Worm (Caenorhabditis elegans) whole organism, dauer: Measurements from ENCODE around the gene fbxb-22.

ENCODE experiments used
- unc-62 ChIP-seq: sonication (generic microtip); optimal IDR thresholded peaks from 2 replicates; lab custom pipeline; 2017; ENCODE audit warnings: missing biosample characterization, missing genetic modification reagents, missing genetic modification characterization

Gene fbxb-22

ce11 chrIII:11900022-11900421, 16.5 kb upstream of the fbxb-22 start:
- TF ChIP-seq unc-62 (GFP tag; lab: Kevin White, UChicago): no peak

DNA sequence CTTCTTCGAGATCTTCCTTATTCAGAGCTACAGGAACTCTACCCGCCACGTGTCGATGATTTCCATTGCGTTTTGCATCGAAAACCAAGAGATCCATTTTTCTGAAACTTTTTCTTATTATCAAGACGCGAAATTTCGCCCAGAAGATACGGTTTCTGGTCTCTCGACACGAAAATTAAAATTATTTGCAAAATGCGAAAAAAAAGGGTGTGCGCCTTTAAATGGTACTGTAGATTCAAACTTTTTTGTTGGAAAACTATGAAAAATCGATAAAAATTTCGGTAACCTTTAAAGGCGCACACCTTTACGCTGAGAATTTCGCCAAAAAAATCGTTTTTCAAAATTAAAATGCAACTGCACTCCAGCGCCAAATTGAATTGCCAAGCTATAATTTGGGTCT, 14.6 kb upstream of the fbxb-22 start, which contains the start of gene tsen-2:
Gene tsen-2, minus strand, starts transcription at position 101 of the 400 bp plus-strand sequence.
- TF ChIP-seq unc-62 (GFP tag; lab: Kevin White, UChicago): no peak

DNA sequence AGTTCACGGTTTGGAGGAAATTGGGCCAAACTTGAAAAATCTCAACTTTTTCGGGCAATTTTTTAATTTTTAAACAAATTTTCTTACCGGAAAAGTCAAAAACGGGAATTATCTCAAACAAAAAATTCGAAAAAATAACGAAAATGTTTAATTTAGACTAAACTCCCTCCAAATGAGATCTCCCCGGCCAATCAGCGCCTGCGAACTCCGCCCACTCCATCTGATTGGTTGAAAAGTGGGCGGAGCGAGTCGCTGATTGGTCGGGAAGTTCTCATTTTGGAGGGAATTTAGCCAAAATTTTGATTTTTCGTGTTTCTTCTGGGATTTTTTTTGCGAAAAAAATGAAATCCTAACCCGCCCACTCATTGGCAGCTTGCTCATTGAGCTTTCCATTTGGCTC, 13.1 kb upstream of the fbxb-22 start:
- no peak for TF ChIP-seq unc-62 (GFP tag; lab: Kevin White, UChicago)

DNA sequence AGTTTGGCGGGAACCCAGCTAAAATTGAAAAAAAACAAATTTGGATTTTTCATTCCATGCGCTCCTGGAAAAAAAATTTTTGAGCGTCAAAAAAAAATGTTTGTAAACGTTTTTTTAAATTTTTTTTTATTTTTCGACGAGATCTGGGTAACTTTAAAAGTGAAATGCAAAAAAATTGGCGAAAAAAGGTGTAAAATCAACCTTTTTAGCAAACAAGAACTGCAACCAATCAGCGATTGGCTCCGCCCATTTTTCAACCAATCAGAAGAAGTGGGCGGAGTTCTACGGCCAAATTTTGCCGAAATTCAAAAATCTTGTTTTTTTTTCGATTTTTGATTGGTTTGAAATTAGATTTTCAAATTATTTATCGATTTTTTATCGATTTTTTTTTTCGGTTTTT, 11.9 kb upstream of the fbxb-22 start:
- TF ChIP-seq unc-62 (GFP tag; lab: Kevin White, UChicago): no peak

- no peak for TF ChIP-seq unc-62 (GFP tag; lab: Kevin White, UChicago)
Observed at ce11 chrIII:11892939-11893338, 9.4 kb upstream of the fbxb-22 start, which contains the start of gene Y56A3A.41. Gene Y56A3A.41, minus strand, starts transcription at chrIII:11893039.

DNA sequence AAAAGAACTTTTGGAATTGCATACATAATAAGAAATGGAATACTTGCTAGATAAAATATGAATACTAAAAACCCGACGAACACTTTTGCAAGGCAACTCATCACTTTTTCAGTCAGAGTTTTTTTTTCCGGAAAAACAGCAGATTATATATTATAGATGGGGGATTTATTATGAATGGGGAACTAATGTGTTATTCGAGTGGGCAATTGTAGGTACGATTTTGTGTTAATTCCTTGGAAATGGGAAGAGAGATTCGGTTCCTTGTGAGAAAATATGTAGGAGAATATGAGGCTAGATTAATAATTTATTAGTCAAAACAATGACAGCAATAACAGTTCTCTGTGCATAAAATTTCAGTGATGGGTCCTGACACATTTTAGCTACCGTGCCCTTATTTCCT, 7.8 kb upstream of the fbxb-22 start, which contains the start of gene faah-5:
Gene faah-5, minus strand, starts transcription at position 101 of the 400 bp plus-strand sequence.
- no peak for TF ChIP-seq unc-62 (GFP tag; lab: Kevin White, UChicago)

DNA sequence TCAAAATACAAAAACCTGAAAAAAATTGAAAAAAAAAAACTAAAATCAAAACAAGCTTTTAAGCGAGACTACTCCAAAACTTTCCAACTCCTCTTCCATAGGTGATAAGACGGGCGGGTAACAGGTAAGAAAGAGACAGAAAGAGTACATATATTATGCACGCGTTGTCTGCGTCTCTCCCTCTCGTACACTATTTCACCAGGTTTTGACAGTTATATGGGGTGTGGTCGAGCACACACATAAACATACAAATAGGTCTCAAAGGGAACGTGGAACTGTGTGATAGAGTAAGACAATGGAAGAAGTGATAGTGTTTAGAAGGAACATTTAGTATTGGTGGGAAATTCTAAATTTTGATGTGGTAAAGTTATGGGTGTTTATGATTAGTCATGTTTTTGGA, 2.0 kb downstream of the fbxb-22 start:
- no peak for TF ChIP-seq unc-62 (GFP tag; lab: Kevin White, UChicago)

- no peak for TF ChIP-seq unc-62 (GFP tag; lab: Kevin White, UChicago)
Observed at ce11 chrIII:11878751-11879150, 4.8 kb downstream of the fbxb-22 start, which contains the start of gene Y56A3A.6. Gene Y56A3A.6, minus strand, starts transcription at chrIII:11878803.

ce11 chrIII:11876130-11876529, 7.4 kb downstream of the fbxb-22 start:
- no peak for TF ChIP-seq unc-62 (GFP tag; lab: Kevin White, UChicago)

ce11 chrIII:11874242-11874641, 9.3 kb downstream of the fbxb-22 start:
- no peak for TF ChIP-seq unc-62 (GFP tag; lab: Kevin White, UChicago)

DNA sequence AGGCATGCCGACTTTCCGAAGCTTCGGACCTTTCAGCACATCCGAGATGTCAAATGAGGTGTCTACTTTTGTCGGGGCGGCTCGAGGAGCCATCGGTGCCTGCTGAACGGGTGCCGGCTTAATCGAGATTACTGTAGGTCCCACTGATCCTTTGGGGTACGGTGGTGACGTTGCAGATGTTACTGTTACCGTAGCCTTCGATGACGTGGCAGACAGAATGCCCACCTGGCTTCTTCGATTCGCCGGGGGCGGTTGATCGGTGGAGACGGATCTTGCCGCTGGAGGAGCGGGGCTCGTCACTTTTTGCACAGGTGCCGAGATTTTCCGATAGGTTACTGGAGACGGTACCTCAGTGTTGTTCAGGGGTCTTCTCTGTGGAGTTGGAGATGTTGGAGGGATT, 11.9 kb downstream of the fbxb-22 start:
- TF ChIP-seq unc-62 (GFP tag; lab: Kevin White, UChicago): no peak

DNA sequence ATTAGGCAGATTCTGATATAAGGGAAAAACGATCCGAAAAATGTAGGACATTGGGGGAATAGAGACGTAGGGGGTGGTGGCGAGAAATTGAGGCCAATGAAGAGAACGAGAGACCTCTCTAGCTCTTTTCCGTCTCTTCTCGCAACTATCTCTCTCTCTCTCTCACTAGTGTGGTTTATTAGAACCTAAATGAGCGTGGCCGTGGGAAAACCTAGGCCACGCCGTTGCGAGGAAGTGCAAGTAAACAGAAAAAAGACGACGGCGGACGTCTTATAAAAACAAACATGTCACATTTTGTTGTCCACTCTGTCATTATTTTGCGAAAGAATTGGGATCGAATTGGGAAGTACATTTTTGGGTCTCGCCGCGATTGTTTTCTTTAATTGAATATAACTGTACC, 13.5 kb downstream of the fbxb-22 start:
- TF ChIP-seq unc-62 (GFP tag; lab: Kevin White, UChicago): no peak

- no peak for TF ChIP-seq unc-62 (GFP tag; lab: Kevin White, UChicago)
Observed at ce11 chrIII:11869231-11869912, 14.2 kb downstream of the fbxb-22 start, which contains the start of gene taf-12. Gene taf-12, minus strand, starts transcription at chrIII:11869281.

ce11 chrIII:11866127-11866526, 17.4 kb downstream of the fbxb-22 start:
- no peak for TF ChIP-seq unc-62 (GFP tag; lab: Kevin White, UChicago)

DNA sequence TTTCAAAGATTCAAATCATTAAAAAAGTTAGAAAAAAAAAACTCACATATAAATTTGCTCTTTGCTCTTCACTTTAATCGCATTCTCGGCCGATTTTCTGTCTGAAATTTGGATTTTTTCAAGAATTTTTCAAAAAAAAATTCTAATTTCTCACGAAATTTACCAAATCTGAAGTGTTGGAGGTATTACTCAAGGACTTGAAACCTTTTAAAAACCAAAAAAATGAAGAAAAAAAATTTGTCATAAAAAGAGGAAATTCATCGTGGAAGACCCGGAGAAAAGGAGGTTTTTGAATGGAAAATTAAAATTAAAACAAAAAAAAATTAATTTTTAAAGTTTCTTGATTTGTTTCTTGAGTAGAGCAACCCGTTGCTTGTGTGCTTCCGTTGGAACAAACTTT, 21.4 kb downstream of the fbxb-22 start, which contains the start of gene Y56A3A.2:
Gene Y56A3A.2, minus strand, starts transcription at position 101 of the 400 bp plus-strand sequence.
- TF ChIP-seq unc-62 (GFP tag; lab: Kevin White, UChicago): no peak

DNA sequence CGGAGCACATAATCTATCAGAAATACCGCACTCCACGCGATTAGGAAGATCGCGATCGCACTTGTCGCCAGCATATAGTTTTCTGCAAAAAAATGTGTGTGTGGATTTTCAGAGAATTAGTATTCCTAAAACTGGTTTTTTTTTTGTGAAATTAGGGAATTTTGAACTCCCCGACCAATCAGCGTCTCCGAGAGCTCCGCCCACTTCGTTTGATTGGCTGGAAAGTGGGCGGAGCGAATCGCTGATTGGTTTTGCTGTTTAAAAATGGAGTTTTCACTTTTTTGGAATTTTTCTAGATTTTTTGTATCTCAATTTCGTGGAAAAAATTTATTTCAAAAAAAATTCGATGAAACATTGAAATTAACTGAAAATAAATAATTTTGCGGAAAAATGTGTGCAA, 22.4 kb downstream of the fbxb-22 start:
- TF ChIP-seq unc-62 (GFP tag; lab: Kevin White, UChicago): no peak

- no peak for TF ChIP-seq unc-62 (GFP tag; lab: Kevin White, UChicago)
Observed at ce11 chrIII:11856852-11857251, 26.7 kb downstream of the fbxb-22 start.
